Fruit fly (Drosophila melanogaster): ENCODE results near the gene CG8087.

Gene CG8087

dm6 chr3R:14586480-14587443, 22.2 kb upstream of the CG8087 start (continued):
- peak; percentile 19 for TF ChIP-seq Chrac-16 (GFP tag; optimal IDR thresholded peaks at IDR 0.05)
- TF ChIP-seq gcm (GFP tag; optimal IDR thresholded peaks at IDR 0.05) = peak; percentile 9
- peak; percentile 46; the same call in 2 of the 3 replicates for TF ChIP-seq CG17361 (GFP tag; IDR thresholded peaks at IDR 0.05)
- TF ChIP-seq gsb (GFP tag; IDR thresholded peaks at IDR 0.05) = no peak
- no peak for TF ChIP-seq HLH54F (GFP tag; optimal IDR thresholded peaks at IDR 0.05)
- TF ChIP-seq cas (GFP tag; IDR thresholded peaks at IDR 0.05) = no peak
- TF ChIP-seq D19A (tag; optimal IDR thresholded peaks at IDR 0.05) = no peak
- TF ChIP-seq Ptx1 (GFP tag; IDR thresholded peaks at IDR 0.05) = no peak
- TF ChIP-seq nmo (GFP tag; optimal IDR thresholded peaks at IDR 0.05) = peak; percentile 32
- no peak for TF ChIP-seq seq (GFP tag; IDR thresholded peaks at IDR 0.05)
- TF ChIP-seq vfl (GFP tag; optimal IDR thresholded peaks at IDR 0.05) = no peak
- TF ChIP-seq sens (GFP tag) = peak; percentile 79
- no peak for TF ChIP-seq CG6791 (GFP tag; IDR thresholded peaks at IDR 0.05; ENCODE audit: partially characterized antibody)
- no peak for TF ChIP-seq Hmr (GFP tag; optimal IDR thresholded peaks at IDR 0.05)
- no peak for TF ChIP-seq CG6813 (GFP tag; optimal IDR thresholded peaks at IDR 0.05)
- TF ChIP-seq CG10209 (GFP tag; optimal IDR thresholded peaks at IDR 0.05) = no peak
- no peak for TF ChIP-seq CG10565 (GFP tag; optimal IDR thresholded peaks at IDR 0.05)
- TF ChIP-seq kni (GFP tag; optimal IDR thresholded peaks at IDR 0.05) = no peak
- no peak for TF ChIP-seq Atf6 (GFP tag; IDR thresholded peaks at IDR 0.05)
- TF ChIP-seq wor (GFP tag; IDR thresholded peaks at IDR 0.05) = no peak
- TF ChIP-seq tup (GFP tag; optimal IDR thresholded peaks at IDR 0.05) = no peak
- TF ChIP-seq HmgZ (tag; optimal IDR thresholded peaks at IDR 0.05) = no peak
- TF ChIP-seq HLH4C (GFP tag; IDR thresholded peaks at IDR 0.05; ENCODE audit: partially characterized antibody) = no peak
- TF ChIP-seq ash1 (GFP tag; optimal IDR thresholded peaks at IDR 0.05) = no peak
- TF ChIP-seq CG11504 (tag; optimal IDR thresholded peaks at IDR 0.05) = no peak
- TF ChIP-seq CG4854 (GFP tag; optimal IDR thresholded peaks at IDR 0.05) = no peak
- TF ChIP-seq Ssrp (tag; optimal IDR thresholded peaks at IDR 0.05) = peak; percentile 26
- TF ChIP-seq gsb-n (tag; optimal IDR thresholded peaks at IDR 0.05) = no peak
- TF ChIP-seq CG1529 (GFP tag; optimal IDR thresholded peaks at IDR 0.05) = no peak
- no peak for TF ChIP-seq stwl (tag; optimal IDR thresholded peaks at IDR 0.05)
- no peak for TF ChIP-seq ssp (GFP tag; IDR thresholded peaks at IDR 0.05)
- TF ChIP-seq sna (GFP tag; IDR thresholded peaks at IDR 0.05; ENCODE audit: partially characterized antibody) = no peak
- TF ChIP-seq Oaz (GFP tag; IDR thresholded peaks at IDR 0.05) = no peak
- TF ChIP-seq Fer1 (GFP tag; optimal IDR thresholded peaks at IDR 0.05) = no peak
- TF ChIP-seq dimm (GFP tag; IDR thresholded peaks at IDR 0.05) = no peak
- TF ChIP-seq prd (optimal IDR thresholded peaks at IDR 0.05) = no peak
- peak; percentile 52; the same call in 2 of the 3 replicates for TF ChIP-seq prd (GFP tag; IDR thresholded peaks at IDR 0.05)
- TF ChIP-seq sr (GFP tag; IDR thresholded peaks at IDR 0.05) = no peak
- TF ChIP-seq Xbp1 (GFP tag; optimal IDR thresholded peaks at IDR 0.05) = no peak
- TF ChIP-seq CG1602 (GFP tag; optimal IDR thresholded peaks at IDR 0.05) = peak; percentile 11
- 0 out of 2 replicates have a peak, but pooled peaks have one; percentile 9 for TF ChIP-seq CG8765 (GFP tag; IDR thresholded peaks at IDR 0.05)
- no peak for TF ChIP-seq Dek (tag; optimal IDR thresholded peaks at IDR 0.05)
- TF ChIP-seq crp (GFP tag; optimal IDR thresholded peaks at IDR 0.05) = no peak
- no peak for TF ChIP-seq jumu (GFP tag; optimal IDR thresholded peaks at IDR 0.05)
- TF ChIP-seq Bdp1 (GFP tag; optimal IDR thresholded peaks at IDR 0.05) = no peak
- TF ChIP-seq CG15696 (tag; optimal IDR thresholded peaks at IDR 0.05) = peak; percentile 37
- TF ChIP-seq CG2712 (tag; optimal IDR thresholded peaks at IDR 0.05) = peak; percentile 71
- TF ChIP-seq CG4730 (GFP tag; IDR thresholded peaks at IDR 0.05) = no peak
- TF ChIP-seq CG7745 (tag; optimal IDR thresholded peaks at IDR 0.05) = no peak

All from whole organism, embryonic.